Worm (Caenorhabditis elegans) whole organism, late embryonic: ENCODE measurements around the gene dnj-25.

Experiments
- C38D4.7 ChIP-seq: fragments of 200-800 bp; sonication (Bioruptor generic); optimal IDR thresholded peaks from 2 replicates; lab custom pipeline; 2018; ENCODE audit warnings: mild to moderate bottlenecking, missing genetic modification characterization, moderate library complexity, missing compliant biosample characterization
- K02D7.2 ChIP-seq: sonication (generic microtip); optimal IDR thresholded peaks from 2 replicates; lab custom pipeline; 2017; ENCODE audit warnings: mild to moderate bottlenecking, missing genetic modification characterization, missing compliant biosample characterization
- K09A11.1 ChIP-seq: sonication (generic microtip); optimal IDR thresholded peaks from 2 replicates; lab custom pipeline; 2017; ENCODE audit warnings: antibody characterized with exemption, mild to moderate bottlenecking, missing genetic modification characterization, missing compliant biosample characterization; ENCODE audit not compliant: insufficient read depth
- T23F11.4 ChIP-seq: fragments of 200-800 bp; sonication (Bioruptor generic); optimal IDR thresholded peaks from 2 replicates; lab custom pipeline; 2018; ENCODE audit warnings: mild to moderate bottlenecking, missing genetic modification characterization, missing compliant biosample characterization
- Y22D7AL.16 ChIP-seq: sonication (generic microtip); optimal IDR thresholded peaks from 2 replicates; lab custom pipeline; 2016; ENCODE audit warnings: missing genetic modification characterization, missing compliant biosample characterization
- ahr-1 ChIP-seq: sonication (generic microtip); optimal IDR thresholded peaks from 2 replicates; lab custom pipeline; 2016; ENCODE audit warnings: missing genetic modification characterization, missing compliant biosample characterization
- ceh-14 ChIP-seq: sonication (generic microtip); optimal IDR thresholded peaks from 2 replicates; lab custom pipeline; 2016; ENCODE audit warnings: missing genotype, missing genetic modification characterization, missing compliant biosample characterization
- ceh-19 ChIP-seq: fragments of 200-800 bp; sonication (Bioruptor generic); optimal IDR thresholded peaks from 2 replicates; lab custom pipeline; 2018; ENCODE audit warnings: mild to moderate bottlenecking, missing genetic modification characterization, missing compliant biosample characterization
- ceh-2 ChIP-seq: sonication (generic microtip); optimal IDR thresholded peaks from 2 replicates; lab custom pipeline; 2016; ENCODE audit warnings: missing genotype, missing genetic modification characterization, missing compliant biosample characterization
- ceh-22 ChIP-seq: sonication (generic microtip); optimal IDR thresholded peaks from 2 replicates; lab custom pipeline; 2017; ENCODE audit warnings: missing biosample characterization, missing genetic modification characterization
- ceh-34 ChIP-seq: sonication (generic microtip); optimal IDR thresholded peaks from 2 replicates; lab custom pipeline; 2016; ENCODE audit warnings: mild to moderate bottlenecking, missing genetic modification characterization, missing compliant biosample characterization
- ceh-6 ChIP-seq: fragments of 200-800 bp; sonication (Bioruptor generic); optimal IDR thresholded peaks from 2 replicates; lab custom pipeline; 2018; ENCODE audit warnings: mild to moderate bottlenecking, missing genetic modification characterization, missing compliant biosample characterization
- elt-4 ChIP-seq: sonication (generic microtip); optimal IDR thresholded peaks from 2 replicates; lab custom pipeline; 2016; ENCODE audit warnings: missing genetic modification characterization, missing compliant biosample characterization
- eyg-1 ChIP-seq: sonication (generic microtip); optimal IDR thresholded peaks from 2 replicates; lab custom pipeline; 2016; ENCODE audit warnings: missing genotype, missing genetic modification characterization, missing compliant biosample characterization
- fax-1 ChIP-seq: sonication (generic microtip); optimal IDR thresholded peaks from 2 replicates; lab custom pipeline; 2016; ENCODE audit warnings: missing genotype, missing genetic modification characterization, missing compliant biosample characterization
- fkh-10 ChIP-seq: fragments of 150-350 bp; optimal IDR thresholded peaks from 2 replicates; lab custom pipeline; 2014; ENCODE audit warnings: missing biosample characterization, missing genetic modification reagents, missing genetic modification characterization
- fkh-6 ChIP-seq: sonication (generic microtip); optimal IDR thresholded peaks from 2 replicates; lab custom pipeline; 2016; ENCODE audit warnings: missing genetic modification characterization, missing compliant biosample characterization
- hlh-15 ChIP-seq: sonication (generic microtip); optimal IDR thresholded peaks from 2 replicates; lab custom pipeline; 2016; ENCODE audit warnings: missing genetic modification characterization, missing compliant biosample characterization
- hlh-6 ChIP-seq: sonication (generic microtip); optimal IDR thresholded peaks from 2 replicates; lab custom pipeline; 2016; ENCODE audit warnings: missing genotype, missing genetic modification characterization, missing compliant biosample characterization
- hlh-8 ChIP-seq: sonication (generic microtip); optimal IDR thresholded peaks from 2 replicates; lab custom pipeline; 2016; ENCODE audit warnings: missing genotype, missing genetic modification characterization, missing compliant biosample characterization
- madf-2 ChIP-seq: sonication (generic microtip); optimal IDR thresholded peaks from 2 replicates; lab custom pipeline; 2017; ENCODE audit warnings: missing genetic modification characterization, missing compliant biosample characterization
- mec-3 ChIP-seq: sonication (generic microtip); optimal IDR thresholded peaks from 2 replicates; lab custom pipeline; 2016; ENCODE audit warnings: borderline replicate concordance, missing genetic modification characterization, missing compliant biosample characterization
- nfya-1 ChIP-seq: sonication (generic microtip); optimal IDR thresholded peaks from 2 replicates; lab custom pipeline; 2017; ENCODE audit warnings: missing genetic modification characterization, mild to moderate bottlenecking, missing compliant biosample characterization, antibody characterized with exemption, moderate library complexity
- nhr-232 ChIP-seq: sonication (generic microtip); optimal IDR thresholded peaks from 2 replicates; lab custom pipeline; 2016; ENCODE audit warnings: missing genetic modification characterization, missing compliant biosample characterization
- npax-4 ChIP-seq: sonication (generic microtip); optimal IDR thresholded peaks from 2 replicates; lab custom pipeline; 2016; ENCODE audit warnings: missing genetic modification characterization, missing compliant biosample characterization
- odd-2 ChIP-seq: sonication (generic microtip); optimal IDR thresholded peaks from 2 replicates; lab custom pipeline; 2017; ENCODE audit warnings: antibody characterized with exemption, mild to moderate bottlenecking, missing genetic modification characterization, missing compliant biosample characterization
- pag-3 ChIP-seq: sonication (generic microtip); optimal IDR thresholded peaks from 2 replicates; lab custom pipeline; 2016; ENCODE audit warnings: missing compliant biosample characterization, missing genetic modification characterization, borderline replicate concordance
- pha-2 ChIP-seq: sonication (generic microtip); optimal IDR thresholded peaks from 2 replicates; lab custom pipeline; 2017; ENCODE audit warnings: mild to moderate bottlenecking, missing genetic modification characterization, missing compliant biosample characterization
- pqm-1 ChIP-seq: sonication (generic microtip); optimal IDR thresholded peaks from 2 replicates; lab custom pipeline; 2016; ENCODE audit warnings: missing genetic modification characterization, missing compliant biosample characterization
- ref-2 ChIP-seq: sonication (generic microtip); optimal IDR thresholded peaks from 2 replicates; lab custom pipeline; 2016; ENCODE audit warnings: missing genetic modification characterization, missing compliant biosample characterization
- sox-2 ChIP-seq: fragments of 200-800 bp; sonication (Bioruptor generic); IDR thresholded peaks from 2 replicates; pipeline ENCODE4 v1.3.6; 2022; ENCODE audit warnings: missing genetic modification reagents, missing genetic modification characterization, missing compliant biosample characterization
- sox-4 ChIP-seq: sonication (generic microtip); optimal IDR thresholded peaks from 2 replicates; lab custom pipeline; 2017; ENCODE audit warnings: mild to moderate bottlenecking, missing genetic modification characterization, inconsistent platforms, missing compliant biosample characterization
- syd-9 ChIP-seq: sonication (generic microtip); optimal IDR thresholded peaks from 2 replicates; lab custom pipeline; 2016; ENCODE audit warnings: mild to moderate bottlenecking, missing genetic modification characterization, moderate library complexity, missing compliant biosample characterization
- tbx-2 ChIP-seq: sonication (generic microtip); optimal IDR thresholded peaks from 2 replicates; lab custom pipeline; 2016; ENCODE audit warnings: missing genetic modification characterization, missing compliant biosample characterization
- tbx-7 ChIP-seq: sonication (generic microtip); optimal IDR thresholded peaks from 2 replicates; lab custom pipeline; 2016; ENCODE audit warnings: missing genotype, missing genetic modification characterization, missing compliant biosample characterization
- ttx-3 ChIP-seq: sonication (generic microtip); optimal IDR thresholded peaks from 2 replicates; lab custom pipeline; 2016; ENCODE audit warnings: missing genetic modification reagents, missing genetic modification characterization, missing compliant biosample characterization
- unc-55 ChIP-seq: sonication (generic microtip); optimal IDR thresholded peaks from 2 replicates; lab custom pipeline; 2017; ENCODE audit warnings: missing biosample characterization, missing genetic modification reagents, missing genetic modification characterization
- unc-86 ChIP-seq: sonication (generic microtip); optimal IDR thresholded peaks from 2 replicates; lab custom pipeline; 2016; ENCODE audit warnings: missing genetic modification characterization, missing compliant biosample characterization
- zip-5 ChIP-seq: sonication (generic microtip); optimal IDR thresholded peaks from 2 replicates; lab custom pipeline; 2016; ENCODE audit warnings: missing genetic modification characterization, missing compliant biosample characterization
- ztf-16 ChIP-seq: sonication (generic microtip); optimal IDR thresholded peaks from 2 replicates; lab custom pipeline; 2017; ENCODE audit warnings: missing genetic modification characterization, missing compliant biosample characterization

The dnj-25 gene

ce11 chrV:20722447-20722846 is 21.7 kb downstream of the dnj-25 start:
- TF ChIP-seq ceh-22 (tag; lab: Kevin White, UChicago): no peak
- no peak for TF ChIP-seq unc-86
- no peak for TF ChIP-seq K09A11.1 (tag; lab: Kevin White, UChicago)
- no peak for TF ChIP-seq eyg-1
- TF ChIP-seq zip-5: no peak
- no peak for TF ChIP-seq unc-55 (GFP tag; lab: Kevin White, UChicago)
- no peak for TF ChIP-seq odd-2 (tag; lab: Kevin White, UChicago)
- TF ChIP-seq T23F11.4 (GFP tag; lab: Kevin White, UChicago): no peak
- no peak for TF ChIP-seq pha-2 (tag; lab: Kevin White, UChicago)
- no peak for TF ChIP-seq K02D7.2 (tag; lab: Kevin White, UChicago)
- TF ChIP-seq hlh-6 (tag; lab: Kevin White, UChicago): no peak
- no peak for TF ChIP-seq ceh-2
- TF ChIP-seq ztf-16 (tag; lab: Kevin White, UChicago): no peak
- no peak for TF ChIP-seq hlh-8 (tag; lab: Kevin White, UChicago)
- TF ChIP-seq ceh-6 (GFP tag; lab: Kevin White, UChicago): no peak
- no peak for TF ChIP-seq syd-9 (tag; lab: Kevin White, UChicago)
- TF ChIP-seq, all 69 proteins: peak for 0

DNA sequence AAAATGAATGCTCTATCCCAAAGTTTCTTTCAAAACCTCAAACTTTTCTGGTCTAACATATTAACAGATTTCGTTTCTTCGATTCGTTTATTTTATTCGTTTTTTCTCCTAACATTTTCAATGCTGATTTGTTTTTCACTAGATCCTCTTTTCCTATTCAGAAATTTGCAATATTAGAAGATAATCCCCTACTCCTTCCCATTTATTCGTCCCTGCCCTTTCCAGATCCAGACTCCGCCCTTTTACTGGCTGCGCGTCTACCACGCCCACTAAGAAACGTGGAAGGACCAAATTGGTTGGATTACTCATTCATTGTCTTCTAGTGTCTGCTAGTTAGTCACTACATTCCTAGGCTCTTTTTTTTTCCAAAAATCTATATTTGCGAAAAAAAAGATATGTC is 22.2 kb downstream of the dnj-25 start, which contains the start of gene Y44A6C.2:
Gene Y44A6C.2 (plus strand): TSS at position 301 of the 400 bp plus-strand sequence.
- TF ChIP-seq ceh-34: no peak
- no peak for TF ChIP-seq ahr-1
- no peak for TF ChIP-seq ref-2
- no peak for TF ChIP-seq odd-2 (tag; lab: Kevin White, UChicago)
- no peak for TF ChIP-seq pag-3 (tag; lab: Kevin White, UChicago)
- no peak for TF ChIP-seq mec-3 (tag; lab: Kevin White, UChicago)
- TF ChIP-seq unc-86: no peak
- no peak for TF ChIP-seq ceh-19 (GFP tag; lab: Kevin White, UChicago)
- no peak for TF ChIP-seq ceh-6 (GFP tag; lab: Kevin White, UChicago)
- TF ChIP-seq fkh-10 (GFP tag; lab: Kevin White, UChicago): no peak
- no peak for TF ChIP-seq C38D4.7 (GFP tag; lab: Kevin White, UChicago)
- no peak for TF ChIP-seq ceh-22 (tag; lab: Kevin White, UChicago)
- TF ChIP-seq ceh-14 (tag; lab: Kevin White, UChicago): no peak
- no peak for TF ChIP-seq npax-4
- TF ChIP-seq ttx-3 (tag; lab: Kevin White, UChicago): no peak

ce11 chrV:20716830-20717441 is 27.2 kb downstream of the dnj-25 start:
- TF ChIP-seq hlh-15 (tag; lab: Kevin White, UChicago): no peak
- TF ChIP-seq tbx-2: no peak
- no peak for TF ChIP-seq fkh-6 (tag; lab: Kevin White, UChicago)
- TF ChIP-seq madf-2: no peak
- TF ChIP-seq elt-4 (tag; lab: Kevin White, UChicago): no peak
- TF ChIP-seq ref-2: no peak
- TF ChIP-seq fax-1 (tag; lab: Kevin White, UChicago): no peak
- TF ChIP-seq tbx-7 (tag; lab: Kevin White, UChicago): no peak
- TF ChIP-seq K02D7.2 (tag; lab: Kevin White, UChicago): no peak
- TF ChIP-seq mec-3 (tag; lab: Kevin White, UChicago): no peak
- TF ChIP-seq nfya-1: no peak
- no peak for TF ChIP-seq nhr-232 (tag; lab: Kevin White, UChicago)
- TF ChIP-seq sox-2 (GFP tag; lab: Robert Waterston, UW): no peak
- no peak for TF ChIP-seq sox-4
- TF ChIP-seq Y22D7AL.16 (tag; lab: Kevin White, UChicago): no peak
- TF ChIP-seq pha-2 (tag; lab: Kevin White, UChicago): no peak
- TF ChIP-seq pqm-1 (tag; lab: Kevin White, UChicago): no peak
- TF ChIP-seq syd-9 (tag; lab: Kevin White, UChicago): no peak
